Worm (Caenorhabditis elegans): ENCODE measurements around the gene T28A11.18.

Gene T28A11.18

ce11 chrV:3299437-3299836, 31.6 kb upstream of the T28A11.18 start:
- TF ChIP-seq nhr-12 (tag; optimal IDR thresholded peaks at IDR 0.05) (no peak), nhr-2 (tag; optimal IDR thresholded peaks at IDR 0.05) (no peak), pha-4 (tag; optimal IDR thresholded peaks at IDR 0.05) (no peak), M03D4.4 (tag; optimal IDR thresholded peaks at IDR 0.05) (no peak), unc-120 (tag; optimal IDR thresholded peaks at IDR 0.05; ENCODE audit: poor library complexity, severe bottlenecking) (no peak), ceh-43 (GFP tag; optimal IDR thresholded peaks at IDR 0.05) (no peak), snpc-4 (tag; optimal IDR thresholded peaks at IDR 0.05) (no peak), ham-2 (GFP tag; optimal IDR thresholded peaks at IDR 0.05) (no peak)

- no peak for TF ChIP-seq elt-3 (tag; optimal IDR thresholded peaks at IDR 0.05)
- no peak for TF ChIP-seq nhr-12 (tag; optimal IDR thresholded peaks at IDR 0.05)
Measured at ce11 chrV:3297764-3298163, 29.9 kb upstream of the T28A11.18 start, which contains the start of gene srx-122. Gene srx-122 (minus strand): TSS chrV:3297864.

DNA sequence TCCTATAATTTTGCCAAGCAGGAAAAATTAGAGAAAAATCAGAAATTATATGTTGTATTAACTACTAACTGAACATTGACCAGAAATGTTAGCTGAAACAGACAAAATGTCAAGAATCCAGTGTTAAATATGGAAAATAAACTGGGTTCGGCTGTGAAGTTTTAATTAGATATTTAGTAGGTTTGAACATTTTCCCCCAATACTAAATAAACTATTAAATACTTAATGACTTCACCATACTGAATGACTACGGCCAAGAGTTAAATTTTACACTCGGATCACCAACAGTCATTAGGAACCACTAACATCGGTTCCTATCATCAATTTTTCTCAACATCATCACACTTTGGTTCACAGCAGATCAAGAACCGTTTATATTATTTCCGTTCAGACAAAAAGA, 27.5 kb upstream of the T28A11.18 start:
- TF ChIP-seq ceh-39 (tag; optimal IDR thresholded peaks at IDR 0.05) = no peak
- no peak for TF ChIP-seq tbx-8 (GFP tag; optimal IDR thresholded peaks at IDR 0.05)
- no peak for TF ChIP-seq ces-1 (GFP tag; optimal IDR thresholded peaks at IDR 0.05)
- no peak for TF ChIP-seq nhr-28 (tag; optimal IDR thresholded peaks at IDR 0.05)
- TF ChIP-seq elt-1 (tag; optimal IDR thresholded peaks at IDR 0.05; ENCODE audit: borderline replicate concordance, insufficient read depth) = no peak
- no peak for TF ChIP-seq nhr-76 (tag; optimal IDR thresholded peaks at IDR 0.05)
- no peak for TF ChIP-seq mep-1 (tag; optimal IDR thresholded peaks at IDR 0.05)
- no peak for TF ChIP-seq ceh-83 (GFP tag; optimal IDR thresholded peaks at IDR 0.05)
- no peak for TF ChIP-seq snpc-4 (tag; optimal IDR thresholded peaks at IDR 0.05)
- no peak for TF ChIP-seq ztf-11 (tag; optimal IDR thresholded peaks at IDR 0.05)
- TF ChIP-seq elt-3 (tag; optimal IDR thresholded peaks at IDR 0.05) = no peak
- no peak for TF ChIP-seq unc-39 (tag; optimal IDR thresholded peaks at IDR 0.05)
- no peak for TF ChIP-seq hlh-1 (tag; optimal IDR thresholded peaks at IDR 0.05)
- no peak for TF ChIP-seq bed-3 (GFP tag; optimal IDR thresholded peaks at IDR 0.05)
- no peak for TF ChIP-seq lin-13 (tag; optimal IDR thresholded peaks at IDR 0.05)
- TF ChIP-seq lsy-2 (tag; optimal IDR thresholded peaks at IDR 0.05) = no peak

DNA sequence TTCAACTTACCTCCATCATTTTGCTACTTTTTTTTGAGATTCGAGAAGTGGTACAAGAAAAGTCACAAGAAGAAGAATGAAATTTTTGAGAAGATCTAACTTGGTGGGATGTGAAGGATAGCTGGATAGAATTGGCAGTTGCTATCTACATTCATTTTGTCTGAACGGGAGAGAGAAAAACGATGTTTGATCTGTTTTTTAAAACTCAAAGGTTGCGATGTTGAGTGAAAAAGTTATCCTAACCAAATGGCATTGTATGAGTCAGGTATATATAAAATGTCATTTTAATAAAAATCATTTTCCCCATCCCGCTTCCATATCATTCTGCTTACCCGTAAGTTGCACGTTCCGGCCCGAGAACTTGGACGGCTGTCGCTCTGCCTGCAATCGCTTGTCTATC, 21.4 kb upstream of the T28A11.18 start, which contains the start of gene F35F10.6:
F35F10.6 (minus strand) TSS at position 101 of the 400 bp plus-strand sequence.
- TF ChIP-seq nhr-12 (tag; optimal IDR thresholded peaks at IDR 0.05) (no peak), ham-2 (GFP tag; optimal IDR thresholded peaks at IDR 0.05) (no peak), lin-13 (tag; optimal IDR thresholded peaks at IDR 0.05) (no peak), flh-1 (GFP tag; optimal IDR thresholded peaks at IDR 0.05) (no peak), mep-1 (tag; optimal IDR thresholded peaks at IDR 0.05) (no peak), M03D4.4 (tag; optimal IDR thresholded peaks at IDR 0.05) (no peak), mls-2 (tag; optimal IDR thresholded peaks at IDR 0.05) (no peak), lsy-2 (tag; optimal IDR thresholded peaks at IDR 0.05) (no peak), ztf-11 (tag; optimal IDR thresholded peaks at IDR 0.05) (no peak), elt-1 (tag; optimal IDR thresholded peaks at IDR 0.05; ENCODE audit: borderline replicate concordance, insufficient read depth) (no peak), tbx-8 (GFP tag; optimal IDR thresholded peaks at IDR 0.05) (no peak), snpc-4 (tag; optimal IDR thresholded peaks at IDR 0.05) (no peak), unc-120 (tag; optimal IDR thresholded peaks at IDR 0.05; ENCODE audit: poor library complexity, severe bottlenecking) (no peak), blmp-1 (tag; optimal IDR thresholded peaks at IDR 0.05) (no peak), pha-4 (tag; optimal IDR thresholded peaks at IDR 0.05) (no peak), elt-3 (tag; optimal IDR thresholded peaks at IDR 0.05) (no peak), nhr-28 (tag; optimal IDR thresholded peaks at IDR 0.05) (no peak)

DNA sequence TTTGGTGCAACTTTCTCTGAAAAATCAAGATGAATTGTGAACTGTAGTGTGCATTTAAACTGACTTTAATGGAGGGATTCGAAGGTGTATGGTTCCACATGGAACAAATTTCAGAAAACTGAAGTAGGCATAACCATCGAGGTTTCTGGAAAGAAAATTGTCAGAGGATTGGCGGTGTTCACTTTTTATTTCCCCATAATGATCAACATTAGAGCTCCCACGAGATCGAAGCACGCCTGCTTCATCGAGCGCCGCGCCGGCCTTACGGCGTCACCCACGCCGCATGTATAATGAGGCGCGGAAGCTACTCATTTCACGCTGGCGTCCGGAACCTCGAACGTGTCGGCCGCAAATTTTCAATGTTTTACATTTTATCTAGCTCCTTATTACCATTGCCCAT, 20.3 kb upstream of the T28A11.18 start:
- no peak for TF ChIP-seq flh-1 (GFP tag; optimal IDR thresholded peaks at IDR 0.05)
- no peak for TF ChIP-seq pha-4 (tag; optimal IDR thresholded peaks at IDR 0.05)
- no peak for TF ChIP-seq elt-3 (tag; optimal IDR thresholded peaks at IDR 0.05)
- TF ChIP-seq lin-13 (tag; optimal IDR thresholded peaks at IDR 0.05) = no peak
- TF ChIP-seq blmp-1 (tag; optimal IDR thresholded peaks at IDR 0.05) = no peak
- TF ChIP-seq ztf-11 (tag; optimal IDR thresholded peaks at IDR 0.05) = no peak
- TF ChIP-seq mab-5 (tag; optimal IDR thresholded peaks at IDR 0.05) = no peak
- no peak for TF ChIP-seq nhr-2 (tag; optimal IDR thresholded peaks at IDR 0.05)
- no peak for TF ChIP-seq ceh-39 (tag; optimal IDR thresholded peaks at IDR 0.05)

ce11 chrV:3287330-3287729, 19.5 kb upstream of the T28A11.18 start, which contains the start of gene F35F10.7:
Gene F35F10.7 (minus strand): TSS chrV:3287430.
- TF ChIP-seq M03D4.4 (tag; optimal IDR thresholded peaks at IDR 0.05) (no peak), nhr-237 (tag; optimal IDR thresholded peaks at IDR 0.05) (no peak), unc-120 (tag; optimal IDR thresholded peaks at IDR 0.05; ENCODE audit: poor library complexity, severe bottlenecking) (no peak), snpc-4 (tag; optimal IDR thresholded peaks at IDR 0.05) (no peak)
